Worm (Caenorhabditis elegans) whole organism, L3 larva: ENCODE measurements around the gene srd-49.
A peak's percentile ranks its signal among the peaks of the same experiment; 100 is the strongest.

Source experiments
- ZK546.5 ChIP-seq: sonication (generic microtip); optimal IDR thresholded peaks from 2 replicates; lab custom pipeline; 2017; ENCODE audit warnings: missing biosample characterization, missing genetic modification characterization
- ama-1 ChIP-seq: fragments of 150-350 bp; optimal IDR thresholded peaks from 2 replicates; lab custom pipeline; 2018
- ceh-16 ChIP-seq: sonication (generic microtip); optimal IDR thresholded peaks from 2 replicates; lab custom pipeline; 2017; ENCODE audit warnings: missing biosample characterization, missing genetic modification characterization
- ceh-28 ChIP-seq: fragments of 150-350 bp; optimal IDR thresholded peaks from 2 replicates; lab custom pipeline; 2014; ENCODE audit warnings: missing biosample characterization, missing genetic modification reagents, missing genetic modification characterization
- daf-12 ChIP-seq: fragments of 150-350 bp; optimal IDR thresholded peaks from 2 replicates; lab custom pipeline; 2014; ENCODE audit warnings: missing biosample characterization, missing genetic modification reagents, missing genetic modification characterization
- egl-27 ChIP-seq: sonication (generic microtip); optimal IDR thresholded peaks from 4 replicates; lab custom pipeline; 2017; ENCODE audit warnings: missing biosample characterization, missing genetic modification reagents, missing genetic modification characterization
- egl-5 ChIP-seq: fragments of 150-350 bp; optimal IDR thresholded peaks from 2 replicates; lab custom pipeline; 2017; ENCODE audit warnings: missing biosample characterization, missing genetic modification reagents, missing genetic modification characterization, inconsistent platforms
- elt-1 ChIP-seq: fragments of 150-350 bp; optimal IDR thresholded peaks from 2 replicates; lab custom pipeline; 2014; ENCODE audit warnings: missing biosample characterization, missing genetic modification characterization
- elt-2 ChIP-seq: sonication (generic microtip); optimal IDR thresholded peaks from 2 replicates; lab custom pipeline; 2016; ENCODE audit warnings: missing genetic modification reagents, mild to moderate bottlenecking, missing genetic modification characterization, missing compliant biosample characterization
- elt-3 ChIP-seq, 3 experiments: fragments of 150-350 bp in 1 of 3; sonication (generic microtip) in 2 of 3; optimal IDR thresholded peaks; 2 replicates in 2 of 3; 4 replicates in 1 of 3; lab custom pipeline; 2014 to 2017; ENCODE audit warnings: missing biosample characterization in 3 of 3, missing genetic modification characterization in 3 of 3
- eor-1 ChIP-seq, 2 experiments: fragments of 150-350 bp; optimal IDR thresholded peaks; 2 replicates each; lab custom pipeline; 2014 to 2018; ENCODE audit warnings: missing biosample characterization in 2 of 2, missing genetic modification characterization in 2 of 2
- fkh-2 ChIP-seq: fragments of 150-350 bp; optimal IDR thresholded peaks from 2 replicates; lab custom pipeline; 2014; ENCODE audit warnings: missing biosample characterization, missing genetic modification reagents, missing genetic modification characterization
- hmg-11 ChIP-seq: sonication (generic microtip); optimal IDR thresholded peaks from 2 replicates; lab custom pipeline; 2016; ENCODE audit warnings: missing genetic modification characterization, missing compliant biosample characterization
- jun-1 ChIP-seq: fragments of 150-350 bp; optimal IDR thresholded peaks from 2 replicates; lab custom pipeline; 2014; ENCODE audit warnings: missing biosample characterization, missing genetic modification reagents, missing genetic modification characterization
- lin-39 ChIP-seq: fragments of 150-350 bp; optimal IDR thresholded peaks from 2 replicates; lab custom pipeline; 2018; ENCODE audit warnings: missing biosample characterization, missing genetic modification reagents, missing genetic modification characterization
- lsy-12 ChIP-seq: sonication (generic microtip); optimal IDR thresholded peaks from 2 replicates; lab custom pipeline; 2016; ENCODE audit warnings: mild to moderate bottlenecking, missing genetic modification characterization, missing compliant biosample characterization
- mdl-1 ChIP-seq: fragments of 150-350 bp; optimal IDR thresholded peaks from 2 replicates; lab custom pipeline; 2014; ENCODE audit warnings: missing biosample characterization, missing genetic modification characterization
- mml-1 ChIP-seq: fragments of 150-350 bp; sonication (generic microtip); optimal IDR thresholded peaks from 3 replicates; lab custom pipeline; 2014; ENCODE audit warnings: missing biosample characterization, missing genetic modification characterization
- nfya-1 ChIP-seq: sonication (generic microtip); optimal IDR thresholded peaks from 2 replicates; lab custom pipeline; 2017; ENCODE audit warnings: missing genetic modification characterization, mild to moderate bottlenecking, missing compliant biosample characterization, antibody characterized with exemption, moderate library complexity; ENCODE audit not compliant: insufficient read depth
- nhr-11 ChIP-seq: fragments of 150-350 bp; optimal IDR thresholded peaks from 2 replicates; lab custom pipeline; 2014; ENCODE audit warnings: missing biosample characterization, missing genetic modification characterization
- nhr-12 ChIP-seq: fragments of 150-350 bp; optimal IDR thresholded peaks from 2 replicates; lab custom pipeline; 2014; ENCODE audit warnings: missing biosample characterization, missing genetic modification characterization
- nhr-23 ChIP-seq: fragments of 150-350 bp; optimal IDR thresholded peaks from 2 replicates; lab custom pipeline; 2014; ENCODE audit warnings: missing biosample characterization, missing genetic modification reagents, missing genetic modification characterization
- nhr-237 ChIP-seq: fragments of 150-350 bp; optimal IDR thresholded peaks from 2 replicates; lab custom pipeline; 2014; ENCODE audit warnings: missing biosample characterization, missing genetic modification characterization
- nhr-25 ChIP-seq: sonication (generic microtip); optimal IDR thresholded peaks from 2 replicates; lab custom pipeline; 2017; ENCODE audit warnings: missing biosample characterization, missing genetic modification characterization
- nhr-43 ChIP-seq: sonication (generic microtip); optimal IDR thresholded peaks from 2 replicates; lab custom pipeline; 2016; ENCODE audit warnings: mild to moderate bottlenecking, missing genetic modification characterization, missing compliant biosample characterization; ENCODE audit not compliant: poor library complexity, severe bottlenecking
- nhr-67 ChIP-seq: fragments of 150-350 bp; optimal IDR thresholded peaks from 2 replicates; lab custom pipeline; 2014; ENCODE audit warnings: missing biosample characterization, missing genetic modification characterization
- nhr-76 ChIP-seq: fragments of 150-350 bp; sonication (generic microtip); optimal IDR thresholded peaks from 5 replicates; lab custom pipeline; 2014; ENCODE audit warnings: missing biosample characterization, missing genetic modification characterization
- pha-4 ChIP-seq: fragments of 150-350 bp; optimal IDR thresholded peaks from 2 replicates; lab custom pipeline; 2014; ENCODE audit warnings: missing biosample characterization, missing genetic modification reagents, missing genetic modification characterization
- pqm-1 ChIP-seq: fragments of 150-350 bp; optimal IDR thresholded peaks from 2 replicates; lab custom pipeline; 2017; ENCODE audit warnings: missing biosample characterization, missing genetic modification characterization, inconsistent platforms
- sea-2 ChIP-seq: fragments of 150-350 bp; sonication (generic microtip); optimal IDR thresholded peaks from 4 replicates; lab custom pipeline; 2014; ENCODE audit warnings: missing biosample characterization, missing genetic modification reagents, missing genetic modification characterization
- skn-1 ChIP-seq: fragments of 150-350 bp; optimal IDR thresholded peaks from 2 replicates; lab custom pipeline; 2014; ENCODE audit warnings: missing biosample characterization, missing genetic modification characterization
- tbx-2 ChIP-seq: sonication (generic microtip); optimal IDR thresholded peaks from 2 replicates; lab custom pipeline; 2016; ENCODE audit warnings: mild to moderate bottlenecking, missing genetic modification characterization, missing compliant biosample characterization
- unc-62 ChIP-seq: fragments of 150-350 bp; sonication (generic microtip); optimal IDR thresholded peaks from 4 replicates; lab custom pipeline; 2014; ENCODE audit warnings: missing biosample characterization, missing genetic modification reagents, missing genetic modification characterization
- ztf-11 ChIP-seq: fragments of 150-350 bp; optimal IDR thresholded peaks from 2 replicates; lab custom pipeline; 2014; ENCODE audit warnings: missing biosample characterization, missing genetic modification characterization
- ztf-4 ChIP-seq: fragments of 150-350 bp; optimal IDR thresholded peaks from 2 replicates; lab custom pipeline; 2014; ENCODE audit warnings: missing biosample characterization, missing genetic modification characterization

srd-49 gene

DNA sequence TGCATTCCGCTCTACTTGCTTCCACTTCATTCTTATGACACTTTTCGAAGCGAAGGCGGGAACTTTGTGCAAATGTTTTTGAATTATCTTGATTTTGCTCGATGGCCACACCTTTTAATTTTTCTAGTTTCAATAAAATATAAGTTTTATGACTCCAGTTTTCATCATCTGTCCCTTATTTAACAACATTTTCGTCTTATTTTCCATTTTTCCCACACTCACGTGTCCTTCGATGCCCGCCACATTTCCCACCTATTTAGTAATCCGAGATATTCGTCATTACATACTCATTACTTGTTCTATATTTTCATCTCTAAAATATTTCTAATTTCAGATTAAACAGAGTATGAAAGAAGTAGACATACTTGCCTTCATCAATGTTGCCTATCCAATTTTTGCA lies at the start of gene srd-49:
srd-49 (plus strand) TSS at position 301 of the 400 bp plus-strand sequence.
- TF ChIP-seq fkh-2 (no peak), ztf-4 (tag; lab: Kevin White, UChicago) (no peak), mml-1 (tag; lab: Kevin White, UChicago) (no peak), ceh-28 (tag; lab: Kevin White, UChicago) (no peak), unc-62 (GFP tag; lab: Kevin White, UChicago) (no peak), egl-27 (no peak), elt-2 (tag; lab: Kevin White, UChicago) (no peak), elt-3 (tag; optimal IDR thresholded peaks at IDR 0.05; lab: Kevin White, UChicago) (no peak), lsy-12 (tag; lab: Kevin White, UChicago) (no peak)

DNA sequence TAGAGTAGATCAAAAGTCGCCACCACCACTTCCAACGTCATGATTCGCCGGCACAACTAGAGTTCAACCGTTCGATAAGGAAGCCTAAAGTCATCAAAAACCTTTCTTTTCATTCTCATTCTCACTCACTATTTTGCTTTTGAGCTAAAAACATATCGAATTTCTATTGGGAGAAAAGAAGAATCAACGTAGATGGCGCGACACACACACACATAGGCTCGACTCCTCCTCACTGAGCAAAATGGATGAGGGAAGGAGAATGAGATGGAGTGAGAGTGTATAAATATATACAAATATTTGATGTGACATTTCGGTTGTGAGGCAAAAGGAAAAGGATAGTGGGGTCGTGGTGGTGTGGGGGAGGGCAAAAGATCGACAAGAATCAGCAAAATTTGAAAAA lies 49.7 kb upstream of the srd-49 start:
- no peak for TF ChIP-seq elt-3 (tag; optimal IDR thresholded peaks at IDR 0.05; lab: Kevin White, UChicago)
- no peak for TF ChIP-seq hmg-11 (tag; lab: Kevin White, UChicago)
- peak; percentile 69 for TF ChIP-seq pha-4 (tag; lab: Kevin White, UChicago)
- TF ChIP-seq nhr-43 (tag; lab: Kevin White, UChicago): no peak
- TF ChIP-seq skn-1 (tag; lab: Kevin White, UChicago): no peak
- no peak for TF ChIP-seq pqm-1 (tag; lab: Kevin White, UChicago)
- TF ChIP-seq unc-62 (GFP tag; lab: Kevin White, UChicago): no peak
- no peak for TF ChIP-seq nhr-11 (tag; lab: Kevin White, UChicago)
- TF ChIP-seq, all 47 proteins: peak for 1

DNA sequence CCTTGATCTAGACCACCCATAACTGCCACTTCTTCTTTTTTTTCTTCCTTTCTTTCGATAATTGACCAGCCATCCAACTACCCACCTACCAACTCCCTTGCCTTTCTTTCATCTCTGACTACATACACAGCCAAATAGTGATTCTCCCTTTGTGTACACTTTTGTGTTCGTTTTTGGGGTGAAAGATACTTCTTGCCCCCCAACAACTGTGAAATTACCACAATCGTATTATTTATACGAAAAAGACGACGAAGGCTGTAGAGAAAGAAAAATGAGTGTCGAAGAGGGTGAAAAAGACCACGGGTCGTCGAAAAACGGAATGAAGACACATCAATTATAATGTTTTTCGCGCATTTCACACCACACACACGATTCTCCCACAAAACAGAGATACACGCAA lies 48.0 kb upstream of the srd-49 start:
- TF ChIP-seq pha-4 (tag; lab: Kevin White, UChicago) (peak; percentile 21), nhr-76 (no peak), nfya-1 (tag; lab: Kevin White, UChicago) (peak; percentile 17), nhr-25 (tag; lab: Kevin White, UChicago) (peak; percentile 55)

DNA sequence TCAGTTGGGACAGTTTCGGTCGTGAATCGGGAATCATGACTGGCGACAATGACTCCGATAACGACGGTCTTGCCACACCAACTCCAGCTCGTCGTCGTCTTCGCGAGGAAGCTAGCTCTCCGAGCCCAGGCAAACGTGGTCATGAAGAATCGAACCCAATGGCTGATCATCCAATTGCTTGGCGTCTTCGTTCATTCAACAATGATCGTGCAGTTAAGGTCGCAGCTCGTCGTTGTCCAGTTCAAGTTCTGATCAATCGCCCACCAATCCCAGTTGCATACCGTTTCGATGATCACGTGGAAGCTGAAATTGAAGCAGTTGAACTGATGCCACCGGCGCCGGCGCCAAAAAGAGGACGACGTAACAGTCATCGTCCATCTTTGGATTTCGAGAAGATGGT lies 47.3 kb upstream of the srd-49 start:
- no peak for TF ChIP-seq daf-12 (tag; lab: Kevin White, UChicago)
- TF ChIP-seq ama-1: peak; percentile 71
- TF ChIP-seq egl-5 (tag; lab: Kevin White, UChicago): no peak
- no peak for TF ChIP-seq ztf-4 (tag; lab: Kevin White, UChicago)
- no peak for TF ChIP-seq elt-1 (tag; lab: Kevin White, UChicago)
- TF ChIP-seq sea-2 (GFP tag; lab: Kevin White, UChicago): no peak
- no peak for TF ChIP-seq jun-1 (tag; lab: Kevin White, UChicago)
- no peak for TF ChIP-seq nhr-12
- TF ChIP-seq, all 47 proteins: peak for 1

DNA sequence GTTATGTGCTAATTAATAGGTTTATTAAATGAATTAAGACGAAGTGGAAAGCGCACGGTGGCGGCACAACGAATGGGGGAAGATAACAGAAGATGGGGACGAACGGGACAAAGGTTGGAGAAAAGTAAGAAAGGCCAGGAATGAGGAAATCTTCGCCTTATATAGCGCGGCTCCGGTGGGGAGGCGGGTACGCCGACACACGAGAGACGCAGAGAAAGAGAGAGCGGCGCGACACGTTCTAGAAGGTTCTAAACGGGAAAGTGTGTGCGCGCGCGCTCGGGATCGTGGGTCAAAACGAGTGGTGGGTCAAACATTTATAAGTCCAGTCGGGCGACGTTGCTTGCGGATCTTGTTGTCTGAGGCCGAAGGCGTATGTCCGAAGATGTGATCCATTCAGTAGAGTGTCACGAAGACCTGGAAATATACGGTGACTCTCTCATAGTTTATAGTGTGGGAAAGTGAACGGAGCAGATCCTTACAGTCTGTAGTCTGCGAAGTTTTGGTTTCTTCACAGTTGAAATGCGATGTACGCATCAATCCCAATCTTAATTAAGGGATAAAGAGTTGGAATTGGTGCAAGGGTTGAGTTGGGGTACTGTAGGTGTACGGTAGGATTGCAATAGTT lies 45.2 kb upstream of the srd-49 start:
- TF ChIP-seq nfya-1 (tag; lab: Kevin White, UChicago): peak; percentile 3
- TF ChIP-seq, all 47 proteins: peak for 1; not testable (repeated sequence) for 46

DNA sequence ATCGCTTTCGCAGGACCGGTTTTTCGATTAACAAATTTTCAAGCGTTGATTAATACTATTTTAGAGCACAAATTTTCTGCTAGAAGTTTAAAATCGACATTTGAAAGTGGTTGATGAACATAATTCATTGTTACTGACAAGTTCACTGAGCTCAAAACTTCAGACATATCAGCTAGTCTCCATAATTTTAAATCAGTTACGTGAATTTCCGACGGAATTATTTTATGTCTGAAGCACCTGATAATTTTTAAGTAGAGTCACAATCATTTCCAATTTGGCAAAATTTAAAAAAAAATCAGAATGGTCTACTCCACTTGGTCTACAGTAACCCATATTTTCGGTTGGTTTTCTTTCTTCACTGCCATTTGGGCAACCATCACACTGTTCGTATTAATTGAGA lies 42.6 kb upstream of the srd-49 start, which contains the start of gene str-118:
str-118 (plus strand) TSS at position 301 of the 400 bp plus-strand sequence.
- TF ChIP-seq tbx-2 (tag; lab: Kevin White, UChicago) (no peak), pha-4 (tag; lab: Kevin White, UChicago) (no peak), nhr-237 (tag; lab: Kevin White, UChicago) (no peak), ZK546.5 (tag; lab: Kevin White, UChicago) (no peak), eor-1 (tag; optimal IDR thresholded peaks at IDR 0.05; lab: Kevin White, UChicago) (no peak), pqm-1 (tag; lab: Kevin White, UChicago) (no peak), ceh-28 (tag; lab: Kevin White, UChicago) (no peak), nhr-23 (tag; lab: Kevin White, UChicago) (no peak), nhr-67 (tag; lab: Kevin White, UChicago) (no peak), lin-39 (tag; lab: Kevin White, UChicago) (no peak), ztf-11 (no peak), fkh-2 (no peak), nhr-25 (tag; lab: Kevin White, UChicago) (no peak), elt-3 (tag; optimal IDR thresholded peaks at IDR 0.05; lab: Kevin White, UChicago) (no peak), nfya-1 (tag; lab: Kevin White, UChicago) (no peak), sea-2 (GFP tag; lab: Kevin White, UChicago) (no peak), ceh-16 (tag; lab: Kevin White, UChicago) (no peak), mdl-1 (tag; lab: Kevin White, UChicago) (no peak)
